Worm (Caenorhabditis elegans): ENCODE measurements around the gene eif-2Balpha.

The eif-2Balpha gene

DNA sequence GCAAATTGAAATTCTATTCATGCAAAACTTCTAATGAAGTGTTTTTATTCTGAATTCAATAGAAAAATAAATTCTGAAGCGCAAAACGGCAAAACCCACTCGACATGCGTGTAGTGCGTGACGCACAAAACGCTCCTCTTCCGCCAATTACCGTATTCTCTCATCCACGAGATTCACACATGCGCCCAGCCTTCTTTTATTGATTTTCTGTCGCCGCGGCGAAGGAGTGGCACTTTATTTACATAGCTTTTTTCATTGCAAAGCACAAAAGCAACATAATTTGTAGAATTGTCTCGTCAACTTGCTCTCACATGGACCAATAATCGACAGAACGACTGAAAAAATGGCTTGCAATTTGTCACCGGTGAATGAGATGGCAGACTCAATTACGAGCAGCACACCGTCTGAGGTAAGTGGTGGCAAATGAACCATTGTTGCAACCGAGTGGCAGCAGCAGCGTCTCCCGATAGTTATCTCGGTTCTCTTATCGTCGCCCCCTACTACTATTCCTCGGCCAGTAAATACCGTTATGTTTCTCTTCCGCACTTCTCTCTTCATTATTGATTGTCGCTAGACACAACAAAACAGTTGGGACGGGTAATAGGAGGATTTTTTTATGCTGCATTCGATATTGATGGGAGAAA is 3.2 kb downstream of the eif-2Balpha start, which contains the start of gene unc-16 (continued):
- TF ChIP-seq chd-7 (tag; optimal IDR thresholded peaks at IDR 0.05) (no peak), lin-26 (GFP tag; IDR thresholded peaks at IDR 0.05) (peak; percentile 26; the same call in 1 of the 2 replicates), attf-6 (GFP tag; IDR thresholded peaks at IDR 0.05) (no peak), egl-44 (GFP tag; IDR thresholded peaks at IDR 0.05) (no peak), Y53G8AR.9 (GFP tag; conservative IDR thresholded peaks at IDR 0.05) (0 out of 2 replicates have a peak, but pooled peaks have one; percentile 17), him-1 (tag; optimal IDR thresholded peaks at IDR 0.05) (no peak), C17E4.6 (GFP tag; IDR thresholded peaks at IDR 0.05) (0 out of 2 replicates have a peak, but pooled peaks have one; percentile 36), Y95B8A.8 (GFP tag; IDR thresholded peaks at IDR 0.05) (no peak), F52B5.7 (tag; optimal IDR thresholded peaks at IDR 0.05) (no peak), snpc-1.3 (tag; optimal IDR thresholded peaks at IDR 0.05; ENCODE audit: insufficient read depth) (no peak), ztf-18 (tag; optimal IDR thresholded peaks at IDR 0.05) (peak; percentile 54), T26A5.8 (tag; optimal IDR thresholded peaks at IDR 0.05) (no peak), ztf-3 (GFP tag; optimal IDR thresholded peaks at IDR 0.05) (no peak), ceh-91 (GFP tag; IDR thresholded peaks at IDR 0.05) (no peak), lsl-1 (GFP tag; optimal IDR thresholded peaks at IDR 0.05) (peak; percentile 76), let-607 (tag; optimal IDR thresholded peaks at IDR 0.05) (peak; percentile 51 to 58), ets-4 (GFP tag; optimal IDR thresholded peaks at IDR 0.05) (no peak), rcor-1 (GFP tag; IDR thresholded peaks at IDR 0.05) (peak; percentile 35; the same call in 1 of the 2 replicates), rec-8 (tag; optimal IDR thresholded peaks at IDR 0.05) (no peak), madf-6 (GFP tag; IDR thresholded peaks at IDR 0.05) (no peak; the same call in 1 of the 2 replicates), ztf-25 (GFP tag; IDR thresholded peaks at IDR 0.05) (no peak), pha-4 (tag; optimal IDR thresholded peaks at IDR 0.05) (no peak), tbp1 (GFP tag; optimal IDR thresholded peaks at IDR 0.05) (peak; percentile 42), zfh-2 (GFP tag; conservative IDR thresholded peaks at IDR 0.05) (peak; percentile 63; the same call in 1 of the 2 replicates), madf-3 (GFP tag; IDR thresholded peaks at IDR 0.05) (no peak), mxl-1 (tag; optimal IDR thresholded peaks at IDR 0.05) (no peak), hlh-26 (GFP tag; conservative IDR thresholded peaks at IDR 0.05) (no peak), Y67H2A.10 (GFP tag; conservative IDR thresholded peaks at IDR 0.05) (peak; percentile 64; the same call in 1 of the 2 replicates), F10E7.11 (tag; optimal IDR thresholded peaks at IDR 0.05) (no peak), dpff-1 (tag; optimal IDR thresholded peaks at IDR 0.05) (no peak), ceh-58 (GFP tag; IDR thresholded peaks at IDR 0.05) (no peak), F55B11.4 (tag; optimal IDR thresholded peaks at IDR 0.05; ENCODE audit: borderline replicate concordance, insufficient read depth) (no peak), sptf-2 (GFP tag; optimal IDR thresholded peaks at IDR 0.05) (no peak), F39B2.1 (GFP tag; IDR thresholded peaks at IDR 0.05) (no peak), nhr-80 (tag; optimal IDR thresholded peaks at IDR 0.05) (peak; percentile 70), ZK185.1 (tag; optimal IDR thresholded peaks at IDR 0.05; ENCODE audit: poor library complexity, severe bottlenecking) (peak; percentile 65), C06A6.2 (GFP tag; conservative IDR thresholded peaks at IDR 0.05) (0 out of 2 replicates have a peak, but pooled peaks have one; percentile 31), ztf-6 (GFP tag; IDR thresholded peaks at IDR 0.05) (no peak), dox-1 (GFP tag; IDR thresholded peaks at IDR 0.05) (peak; percentile 80), ccch-3 (GFP tag; optimal IDR thresholded peaks at IDR 0.05) (no peak), snpc-1.1 (tag; optimal IDR thresholded peaks at IDR 0.05; ENCODE audit: insufficient read depth) (no peak), unc-62 (GFP tag; optimal IDR thresholded peaks at IDR 0.05) (peak; percentile 72), gei-17 (GFP tag; optimal IDR thresholded peaks at IDR 0.05) (no peak), Y53F4B.3 (GFP tag; IDR thresholded peaks at IDR 0.05) (no peak), cebp-1 (GFP tag; IDR thresholded peaks at IDR 0.05) (0 out of 2 replicates have a peak, but pooled peaks have one; percentile 12), cebp-1 (tag; optimal IDR thresholded peaks at IDR 0.05) (peak; percentile 82), repo-1 (tag; optimal IDR thresholded peaks at IDR 0.05) (peak; percentile 46)

Measured in whole organism, young adult.